Worm (Caenorhabditis elegans) whole organism, late embryonic: Measurements from ENCODE around the gene srx-86.

Experiments used
- F13H6.1 ChIP-seq: sonication (generic microtip); optimal IDR thresholded peaks from 2 replicates; lab custom pipeline; 2016; ENCODE audit warnings: missing genetic modification characterization, missing compliant biosample characterization
- K02D7.2 ChIP-seq: sonication (generic microtip); optimal IDR thresholded peaks from 2 replicates; lab custom pipeline; 2017; ENCODE audit warnings: mild to moderate bottlenecking, missing genetic modification characterization, missing compliant biosample characterization
- Y22D7AL.16 ChIP-seq: sonication (generic microtip); optimal IDR thresholded peaks from 2 replicates; lab custom pipeline; 2016; ENCODE audit warnings: missing genetic modification characterization, missing compliant biosample characterization
- ceh-14 ChIP-seq: sonication (generic microtip); optimal IDR thresholded peaks from 2 replicates; lab custom pipeline; 2016; ENCODE audit warnings: missing genotype, missing genetic modification characterization, missing compliant biosample characterization
- ceh-19 ChIP-seq: fragments of 200-800 bp; sonication (Bioruptor generic); optimal IDR thresholded peaks from 2 replicates; lab custom pipeline; 2018; ENCODE audit warnings: mild to moderate bottlenecking, missing genetic modification characterization, missing compliant biosample characterization
- ceh-2 ChIP-seq: sonication (generic microtip); optimal IDR thresholded peaks from 2 replicates; lab custom pipeline; 2016; ENCODE audit warnings: missing genotype, missing genetic modification characterization, missing compliant biosample characterization
- ceh-24 ChIP-seq: sonication (generic microtip); optimal IDR thresholded peaks from 2 replicates; lab custom pipeline; 2016; ENCODE audit warnings: mild to moderate bottlenecking, missing genetic modification characterization, missing compliant biosample characterization
- ceh-30 ChIP-seq: fragments of 150-350 bp; optimal IDR thresholded peaks from 2 replicates; lab custom pipeline; 2014; ENCODE audit warnings: missing biosample characterization, missing genetic modification characterization
- ceh-31 ChIP-seq: sonication (generic microtip); optimal IDR thresholded peaks from 2 replicates; lab custom pipeline; 2016; ENCODE audit warnings: missing genetic modification characterization, missing compliant biosample characterization
- ceh-34 ChIP-seq: sonication (generic microtip); optimal IDR thresholded peaks from 2 replicates; lab custom pipeline; 2016; ENCODE audit warnings: mild to moderate bottlenecking, missing genetic modification characterization, missing compliant biosample characterization
- ceh-48 ChIP-seq: sonication (generic microtip); optimal IDR thresholded peaks from 2 replicates; lab custom pipeline; 2016; ENCODE audit warnings: missing genetic modification characterization, inconsistent platforms, missing compliant biosample characterization
- ceh-6 ChIP-seq: fragments of 200-800 bp; sonication (Bioruptor generic); optimal IDR thresholded peaks from 2 replicates; lab custom pipeline; 2018; ENCODE audit warnings: mild to moderate bottlenecking, missing genetic modification characterization, missing compliant biosample characterization
- che-1 ChIP-seq: sonication (generic microtip); optimal IDR thresholded peaks from 2 replicates; lab custom pipeline; 2016; ENCODE audit warnings: mild to moderate bottlenecking, missing genetic modification characterization, missing compliant biosample characterization
- dmd-4 ChIP-seq: sonication (generic microtip); optimal IDR thresholded peaks from 2 replicates; lab custom pipeline; 2016; ENCODE audit warnings: borderline replicate concordance, missing genetic modification characterization, missing compliant biosample characterization
- dve-1 ChIP-seq: sonication (generic microtip); optimal IDR thresholded peaks from 2 replicates; lab custom pipeline; 2017; ENCODE audit warnings: antibody characterized with exemption, mild to moderate bottlenecking, missing genetic modification characterization, missing compliant biosample characterization
- elt-4 ChIP-seq: sonication (generic microtip); optimal IDR thresholded peaks from 2 replicates; lab custom pipeline; 2016; ENCODE audit warnings: missing genetic modification characterization, missing compliant biosample characterization
- ets-4 ChIP-seq: sonication (generic microtip); optimal IDR thresholded peaks from 2 replicates; lab custom pipeline; 2016; ENCODE audit warnings: missing genetic modification characterization, missing compliant biosample characterization
- eyg-1 ChIP-seq: sonication (generic microtip); optimal IDR thresholded peaks from 2 replicates; lab custom pipeline; 2016; ENCODE audit warnings: missing genotype, missing genetic modification characterization, missing compliant biosample characterization
- fax-1 ChIP-seq: sonication (generic microtip); optimal IDR thresholded peaks from 2 replicates; lab custom pipeline; 2016; ENCODE audit warnings: missing genotype, missing genetic modification characterization, missing compliant biosample characterization
- fkh-10 ChIP-seq: fragments of 150-350 bp; optimal IDR thresholded peaks from 2 replicates; lab custom pipeline; 2014; ENCODE audit warnings: missing biosample characterization, missing genetic modification reagents, missing genetic modification characterization
- fkh-6 ChIP-seq: sonication (generic microtip); optimal IDR thresholded peaks from 2 replicates; lab custom pipeline; 2016; ENCODE audit warnings: missing genetic modification characterization, missing compliant biosample characterization
- gmeb-2 ChIP-seq: sonication (generic microtip); optimal IDR thresholded peaks from 2 replicates; lab custom pipeline; 2016; ENCODE audit warnings: missing genetic modification characterization, inconsistent platforms, missing compliant biosample characterization
- hlh-13 ChIP-seq: fragments of 200-800 bp; sonication (Bioruptor generic); optimal IDR thresholded peaks from 2 replicates; lab custom pipeline; 2018; ENCODE audit warnings: mild to moderate bottlenecking, missing genetic modification characterization, missing compliant biosample characterization
- hlh-6 ChIP-seq: sonication (generic microtip); optimal IDR thresholded peaks from 2 replicates; lab custom pipeline; 2016; ENCODE audit warnings: missing genotype, missing genetic modification characterization, missing compliant biosample characterization
- hlh-8 ChIP-seq: sonication (generic microtip); optimal IDR thresholded peaks from 2 replicates; lab custom pipeline; 2016; ENCODE audit warnings: missing genotype, missing genetic modification characterization, missing compliant biosample characterization
- lin-11 ChIP-seq: fragments of 200-800 bp; sonication (Bioruptor generic); optimal IDR thresholded peaks from 2 replicates; lab custom pipeline; 2018; ENCODE audit warnings: mild to moderate bottlenecking, missing genetic modification characterization, missing compliant biosample characterization
- madf-2 ChIP-seq: sonication (generic microtip); optimal IDR thresholded peaks from 2 replicates; lab custom pipeline; 2017; ENCODE audit warnings: missing genetic modification characterization, missing compliant biosample characterization
- mec-3 ChIP-seq: sonication (generic microtip); optimal IDR thresholded peaks from 2 replicates; lab custom pipeline; 2016; ENCODE audit warnings: borderline replicate concordance, missing genetic modification characterization, missing compliant biosample characterization
- nhr-11 ChIP-seq: fragments of 150-350 bp; optimal IDR thresholded peaks from 2 replicates; lab custom pipeline; 2014; ENCODE audit warnings: missing biosample characterization, missing genetic modification characterization
- nhr-232 ChIP-seq: sonication (generic microtip); optimal IDR thresholded peaks from 2 replicates; lab custom pipeline; 2016; ENCODE audit warnings: missing genetic modification characterization, missing compliant biosample characterization
- npax-4 ChIP-seq: sonication (generic microtip); optimal IDR thresholded peaks from 2 replicates; lab custom pipeline; 2016; ENCODE audit warnings: missing genetic modification characterization, missing compliant biosample characterization
- odd-2 ChIP-seq: sonication (generic microtip); optimal IDR thresholded peaks from 2 replicates; lab custom pipeline; 2017; ENCODE audit warnings: antibody characterized with exemption, mild to moderate bottlenecking, missing genetic modification characterization, missing compliant biosample characterization
- pat-9 ChIP-seq: fragments of 200-800 bp; sonication (Bioruptor generic); optimal IDR thresholded peaks from 2 replicates; lab custom pipeline; 2018; ENCODE audit warnings: mild to moderate bottlenecking, missing genetic modification characterization, moderate library complexity, missing compliant biosample characterization
- pax-1 ChIP-seq: fragments of 150-350 bp; optimal IDR thresholded peaks from 2 replicates; lab custom pipeline; 2014; ENCODE audit warnings: missing biosample characterization, missing genetic modification characterization
- pha-4 ChIP-seq: fragments of 150-350 bp; optimal IDR thresholded peaks from 2 replicates; lab custom pipeline; 2018; ENCODE audit warnings: missing biosample characterization, missing genetic modification reagents, missing genetic modification characterization
- pqm-1 ChIP-seq: sonication (generic microtip); optimal IDR thresholded peaks from 2 replicates; lab custom pipeline; 2016; ENCODE audit warnings: missing genetic modification characterization, missing compliant biosample characterization
- ref-2 ChIP-seq: sonication (generic microtip); optimal IDR thresholded peaks from 2 replicates; lab custom pipeline; 2016; ENCODE audit warnings: missing genetic modification characterization, missing compliant biosample characterization
- rnt-1 ChIP-seq: sonication (generic microtip); optimal IDR thresholded peaks from 2 replicates; lab custom pipeline; 2016; ENCODE audit warnings: missing genetic modification characterization, missing compliant biosample characterization
- sox-2 ChIP-seq: fragments of 200-800 bp; sonication (Bioruptor generic); IDR thresholded peaks from 2 replicates; pipeline ENCODE4 v1.3.6; 2022; ENCODE audit warnings: missing genetic modification reagents, missing genetic modification characterization, missing compliant biosample characterization
- syd-9 ChIP-seq: sonication (generic microtip); optimal IDR thresholded peaks from 2 replicates; lab custom pipeline; 2016; ENCODE audit warnings: mild to moderate bottlenecking, missing genetic modification characterization, moderate library complexity, missing compliant biosample characterization
- tbx-7 ChIP-seq: sonication (generic microtip); optimal IDR thresholded peaks from 2 replicates; lab custom pipeline; 2016; ENCODE audit warnings: missing genotype, missing genetic modification characterization, missing compliant biosample characterization
- unc-42 ChIP-seq: sonication (generic microtip); optimal IDR thresholded peaks from 2 replicates; lab custom pipeline; 2016; ENCODE audit warnings: missing genotype, missing genetic modification characterization, missing compliant biosample characterization
- unc-55 ChIP-seq: sonication (generic microtip); optimal IDR thresholded peaks from 2 replicates; lab custom pipeline; 2017; ENCODE audit warnings: missing biosample characterization, missing genetic modification reagents, missing genetic modification characterization
- zip-5 ChIP-seq: sonication (generic microtip); optimal IDR thresholded peaks from 2 replicates; lab custom pipeline; 2016; ENCODE audit warnings: missing genetic modification characterization, missing compliant biosample characterization

srx-86 gene

ce11 chrV:11610481-11610880 is 47.7 kb downstream of the srx-86 start, which contains the start of gene sas-5 (continued):
- peak; percentile 49 for TF ChIP-seq ets-4 (tag; lab: Kevin White, UChicago)
- peak; percentile 78 for TF ChIP-seq ceh-2 (tag; lab: Kevin White, UChicago)
- TF ChIP-seq ceh-19 (GFP tag; lab: Kevin White, UChicago) = peak; percentile 79
- peak; percentile 83 for TF ChIP-seq fax-1 (tag; lab: Kevin White, UChicago)
- TF ChIP-seq ceh-6 (GFP tag; lab: Kevin White, UChicago) = peak; percentile 63
- peak; percentile 66 for TF ChIP-seq lin-11 (tag; lab: Kevin White, UChicago)
- TF ChIP-seq odd-2 (tag; lab: Kevin White, UChicago) = peak; percentile 77
- peak; percentile 66 for TF ChIP-seq zip-5 (tag; lab: Kevin White, UChicago)
- peak; percentile 8 for TF ChIP-seq mec-3 (tag; lab: Kevin White, UChicago)
- TF ChIP-seq unc-55 = no peak
- peak; percentile 59 for TF ChIP-seq F13H6.1
- TF ChIP-seq ceh-34 (tag; lab: Kevin White, UChicago) = peak; percentile 72
- TF ChIP-seq nhr-232 (tag; lab: Kevin White, UChicago) = peak; percentile 49
- peak; percentile 35; the same call in 1 of the 2 replicates for TF ChIP-seq sox-2 (GFP tag; lab: Robert Waterston, UW)
- TF ChIP-seq madf-2 (tag; lab: Kevin White, UChicago) = peak; percentile 75
- TF ChIP-seq npax-4 (tag; lab: Kevin White, UChicago) = peak; percentile 59
- peak; percentile 6 for TF ChIP-seq pax-1
- peak; percentile 65 for TF ChIP-seq eyg-1 (tag; lab: Kevin White, UChicago)
- TF ChIP-seq fkh-6 = peak; percentile 54
- peak; percentile 51 for TF ChIP-seq fkh-10 (GFP tag; lab: Kevin White, UChicago)
- TF ChIP-seq rnt-1 (tag; lab: Kevin White, UChicago) = peak; percentile 61
- TF ChIP-seq hlh-13 (GFP tag; lab: Kevin White, UChicago) = peak; percentile 5
- TF ChIP-seq elt-4 (tag; lab: Kevin White, UChicago) = no peak
- TF ChIP-seq pha-4 (tag; lab: Kevin White, UChicago) = no peak
- TF ChIP-seq dmd-4 = peak; percentile 71
- TF ChIP-seq dve-1 (tag; lab: Kevin White, UChicago) = peak; percentile 1
- TF ChIP-seq gmeb-2 (tag; lab: Kevin White, UChicago) = peak; percentile 79
- peak; percentile 36 for TF ChIP-seq hlh-6
- no peak for TF ChIP-seq nhr-11
- peak; percentile 44 for TF ChIP-seq ceh-24 (tag; lab: Kevin White, UChicago)
- TF ChIP-seq ceh-48 (tag; lab: Kevin White, UChicago) = peak; percentile 17
- TF ChIP-seq pqm-1 (tag; lab: Kevin White, UChicago) = no peak
- TF ChIP-seq ceh-31 = peak; percentile 79
- peak; percentile 80 for TF ChIP-seq hlh-8 (tag; lab: Kevin White, UChicago)
- peak; percentile 85 for TF ChIP-seq ceh-14 (tag; lab: Kevin White, UChicago)
- peak; percentile 83 for TF ChIP-seq che-1 (tag; lab: Kevin White, UChicago)
- peak; percentile 42 for TF ChIP-seq unc-42

- TF ChIP-seq zip-5 (tag; lab: Kevin White, UChicago) (no peak), F13H6.1 (no peak), K02D7.2 (tag; lab: Kevin White, UChicago) (no peak), pat-9 (tag; lab: Kevin White, UChicago) (no peak), madf-2 (tag; lab: Kevin White, UChicago) (no peak), ceh-30 (tag; lab: Kevin White, UChicago) (no peak), syd-9 (tag; lab: Kevin White, UChicago) (no peak), ets-4 (tag; lab: Kevin White, UChicago) (no peak), che-1 (tag; lab: Kevin White, UChicago) (no peak), Y22D7AL.16 (no peak), tbx-7 (tag; lab: Kevin White, UChicago) (no peak), ref-2 (tag; lab: Kevin White, UChicago) (no peak)
Measured at ce11 chrV:11613007-11613406, 50.3 kb downstream of the srx-86 start, which contains the start of gene tag-290. TSS of gene tag-290 (plus strand) at chrV:11613307.
